Worm (Caenorhabditis elegans): ENCODE data around the gene cyd-1.

The cyd-1 gene

ce11 chrII:13029290-13030050, 49.1 kb downstream of the cyd-1 start:
- TF ChIP-seq ceh-18 (tag; optimal IDR thresholded peaks at IDR 0.05) (no peak), elt-2 (tag; optimal IDR thresholded peaks at IDR 0.05) (peak; percentile 69)

- TF ChIP-seq ref-2 (tag; optimal IDR thresholded peaks at IDR 0.05) (no peak), Y22D7AL.16 (tag; optimal IDR thresholded peaks at IDR 0.05) (no peak), ztf-16 (tag; optimal IDR thresholded peaks at IDR 0.05) (no peak), nfya-1 (tag; optimal IDR thresholded peaks at IDR 0.05) (no peak), ceh-19 (GFP tag; optimal IDR thresholded peaks at IDR 0.05) (peak; percentile 19), fkh-6 (tag; optimal IDR thresholded peaks at IDR 0.05) (no peak), ceh-9 (tag; optimal IDR thresholded peaks at IDR 0.05) (no peak), che-1 (tag; optimal IDR thresholded peaks at IDR 0.05) (no peak), ceh-34 (tag; optimal IDR thresholded peaks at IDR 0.05) (peak; percentile 59), ceh-24 (tag; optimal IDR thresholded peaks at IDR 0.05) (no peak), ceh-2 (tag; optimal IDR thresholded peaks at IDR 0.05) (no peak), zip-5 (tag; optimal IDR thresholded peaks at IDR 0.05) (no peak), ceh-45 (GFP tag; IDR thresholded peaks at IDR 0.05) (no peak), ceh-18 (tag; optimal IDR thresholded peaks at IDR 0.05) (no peak), pros-1 (tag; optimal IDR thresholded peaks at IDR 0.05) (no peak), ceh-31 (tag; optimal IDR thresholded peaks at IDR 0.05) (peak; percentile 30), pax-1 (tag; optimal IDR thresholded peaks at IDR 0.05) (no peak), hlh-6 (tag; optimal IDR thresholded peaks at IDR 0.05) (no peak), fax-1 (tag; optimal IDR thresholded peaks at IDR 0.05) (no peak), sox-4 (tag; optimal IDR thresholded peaks at IDR 0.05) (no peak), syd-9 (tag; optimal IDR thresholded peaks at IDR 0.05) (no peak)
Measured at ce11 chrII:13030051-13030437, 49.7 kb downstream of the cyd-1 start.

- peak; percentile 80 for TF ChIP-seq nfya-1 (tag; optimal IDR thresholded peaks at IDR 0.05)
- TF ChIP-seq pax-1 (tag; optimal IDR thresholded peaks at IDR 0.05): no peak
- TF ChIP-seq F13H6.1 (tag; optimal IDR thresholded peaks at IDR 0.05): peak; percentile 20
- no peak for TF ChIP-seq mec-3 (tag; optimal IDR thresholded peaks at IDR 0.05; ENCODE audit: borderline replicate concordance)
- no peak for TF ChIP-seq ahr-1 (tag; optimal IDR thresholded peaks at IDR 0.05)
- TF ChIP-seq ceh-9 (tag; optimal IDR thresholded peaks at IDR 0.05): no peak
- TF ChIP-seq ceh-45 (GFP tag; IDR thresholded peaks at IDR 0.05): no peak
- TF ChIP-seq fkh-6 (tag; optimal IDR thresholded peaks at IDR 0.05): no peak
- TF ChIP-seq ceh-19 (GFP tag; optimal IDR thresholded peaks at IDR 0.05): no peak
- TF ChIP-seq hlh-8 (tag; optimal IDR thresholded peaks at IDR 0.05): peak; percentile 12
- TF ChIP-seq ceh-34 (tag; optimal IDR thresholded peaks at IDR 0.05): no peak
- no peak for TF ChIP-seq ttx-3 (tag; optimal IDR thresholded peaks at IDR 0.05)
- peak; percentile 55 for TF ChIP-seq tbx-2 (tag; optimal IDR thresholded peaks at IDR 0.05)
- TF ChIP-seq elt-2 (tag; optimal IDR thresholded peaks at IDR 0.05): peak; percentile 7
- peak; percentile 50 for TF ChIP-seq ceh-18 (tag; optimal IDR thresholded peaks at IDR 0.05)
- TF ChIP-seq pros-1 (tag; optimal IDR thresholded peaks at IDR 0.05): peak; percentile 48
- peak; percentile 18 for TF ChIP-seq ceh-31 (tag; optimal IDR thresholded peaks at IDR 0.05)
- TF ChIP-seq dve-1 (tag; optimal IDR thresholded peaks at IDR 0.05): peak; percentile 69
- no peak for TF ChIP-seq npax-4 (tag; optimal IDR thresholded peaks at IDR 0.05)
- TF ChIP-seq ceh-2 (tag; optimal IDR thresholded peaks at IDR 0.05): peak; percentile 4
- no peak for TF ChIP-seq syd-9 (tag; optimal IDR thresholded peaks at IDR 0.05)
- TF ChIP-seq unc-55 (GFP tag; optimal IDR thresholded peaks at IDR 0.05): peak; percentile 39
- TF ChIP-seq rnt-1 (tag; optimal IDR thresholded peaks at IDR 0.05): no peak
- no peak for TF ChIP-seq hlh-13 (GFP tag; optimal IDR thresholded peaks at IDR 0.05)
- TF ChIP-seq unc-86 (tag; optimal IDR thresholded peaks at IDR 0.05): no peak
- TF ChIP-seq sox-2 (GFP tag; IDR thresholded peaks at IDR 0.05): no peak
- no peak for TF ChIP-seq lim-6 (tag; optimal IDR thresholded peaks at IDR 0.05)
- no peak for TF ChIP-seq eyg-1 (tag; optimal IDR thresholded peaks at IDR 0.05)
- peak; percentile 25 for TF ChIP-seq ets-4 (tag; optimal IDR thresholded peaks at IDR 0.05)
- TF ChIP-seq unc-42 (tag; optimal IDR thresholded peaks at IDR 0.05): no peak
- TF ChIP-seq tbx-7 (tag; optimal IDR thresholded peaks at IDR 0.05): no peak
- no peak for TF ChIP-seq pha-4 (tag; optimal IDR thresholded peaks at IDR 0.05)
- no peak for TF ChIP-seq che-1 (tag; optimal IDR thresholded peaks at IDR 0.05)
- no peak for TF ChIP-seq C38D4.7 (GFP tag; optimal IDR thresholded peaks at IDR 0.05)
- no peak for TF ChIP-seq ceh-30 (tag; optimal IDR thresholded peaks at IDR 0.05)
- no peak for TF ChIP-seq K09A11.1 (tag; optimal IDR thresholded peaks at IDR 0.05; ENCODE audit: insufficient read depth)
- no peak for TF ChIP-seq K02D7.2 (tag; optimal IDR thresholded peaks at IDR 0.05)
- no peak for TF ChIP-seq nhr-11 (tag; optimal IDR thresholded peaks at IDR 0.05)
Measured at ce11 chrII:13030567-13031188, 50.3 kb downstream of the cyd-1 start.

Measured in whole organism, late embryonic.